Worm (Caenorhabditis elegans) whole organism, late embryonic: ENCODE measurements around the gene B0310.3.
A peak's percentile ranks its signal among the peaks of the same experiment; 100 is the strongest.

Experiments
- ceh-18 ChIP-seq: sonication (generic microtip); optimal IDR thresholded peaks from 2 replicates; lab custom pipeline; 2016; ENCODE audit warnings: missing genetic modification characterization, missing compliant biosample characterization
- ceh-19 ChIP-seq: fragments of 200-800 bp; sonication (Bioruptor generic); optimal IDR thresholded peaks from 2 replicates; lab custom pipeline; 2018; ENCODE audit warnings: mild to moderate bottlenecking, missing genetic modification characterization, missing compliant biosample characterization
- ets-4 ChIP-seq: sonication (generic microtip); optimal IDR thresholded peaks from 2 replicates; lab custom pipeline; 2016; ENCODE audit warnings: missing genetic modification characterization, missing compliant biosample characterization
- nhr-11 ChIP-seq: fragments of 150-350 bp; optimal IDR thresholded peaks from 2 replicates; lab custom pipeline; 2014; ENCODE audit warnings: missing biosample characterization, missing genetic modification characterization

ce11 chrX:489635-490105 lies 31.1 kb downstream of the B0310.3 start, which contains the start of gene egl-17:
- TF ChIP-seq ceh-18 (tag; lab: Kevin White, UChicago) (peak; percentile 87), nhr-11 (tag; lab: Kevin White, UChicago) (no peak), ets-4 (peak; percentile 76), ceh-19 (GFP tag; lab: Kevin White, UChicago) (peak; percentile 96)
